Worm (Caenorhabditis elegans) whole organism, L4 larva: ENCODE results near the gene fbxb-108.

ENCODE experiments used
- nhr-10 ChIP-seq: fragments of 150-350 bp; optimal IDR thresholded peaks from 2 replicates; lab custom pipeline; 2014; ENCODE audit warnings: missing biosample characterization, missing genetic modification characterization
- nhr-11 ChIP-seq: fragments of 150-350 bp; optimal IDR thresholded peaks from 2 replicates; lab custom pipeline; 2014; ENCODE audit warnings: missing biosample characterization, missing genetic modification characterization
- nhr-76 ChIP-seq: fragments of 150-350 bp; optimal IDR thresholded peaks from 2 replicates; lab custom pipeline; 2014; ENCODE audit warnings: missing biosample characterization, missing genetic modification characterization

ce11 chrII:2726774-2727173 lies 38.0 kb upstream of the fbxb-108 start:
- TF ChIP-seq nhr-10: no peak
- no peak for TF ChIP-seq nhr-76 (tag; lab: Kevin White, UChicago)
- no peak for TF ChIP-seq nhr-11 (tag; lab: Kevin White, UChicago)
